Worm (Caenorhabditis elegans): ENCODE data around the gene arrd-11.

ce11 chrII:13715333-13715732, 47.9 kb upstream of the arrd-11 start:
- TF ChIP-seq nhr-11 (tag; optimal IDR thresholded peaks at IDR 0.05) (no peak), ztf-11 (tag; optimal IDR thresholded peaks at IDR 0.05) (no peak), nhr-6 (tag; optimal IDR thresholded peaks at IDR 0.05) (no peak), ztf-4 (tag; optimal IDR thresholded peaks at IDR 0.05) (no peak)

All from whole organism, L2 larva.